Worm (Caenorhabditis elegans) whole organism, L2 larva: ENCODE data around the gene mspn-1.

ENCODE experiments used
- ZK546.5 ChIP-seq: sonication (generic microtip); optimal IDR thresholded peaks from 2 replicates; lab custom pipeline; 2017; ENCODE audit warnings: missing biosample characterization, missing genetic modification characterization
- aly-2 ChIP-seq: fragments of 150-350 bp; optimal IDR thresholded peaks from 2 replicates; lab custom pipeline; 2014; ENCODE audit warnings: missing biosample characterization, missing genetic modification characterization
- elt-3 ChIP-seq: sonication (generic microtip); optimal IDR thresholded peaks from 2 replicates; lab custom pipeline; 2017; ENCODE audit warnings: missing biosample characterization, missing genetic modification characterization
- mdl-1 ChIP-seq, 2 experiments: fragments of 150-350 bp in 1 of 2; sonication (generic microtip) in 1 of 2; optimal IDR thresholded peaks; 2 replicates each; lab custom pipeline; 2017; ENCODE audit warnings: missing biosample characterization in 2 of 2, missing genetic modification characterization in 2 of 2
- nhr-11 ChIP-seq: fragments of 150-350 bp; optimal IDR thresholded peaks from 2 replicates; lab custom pipeline; 2014; ENCODE audit warnings: missing biosample characterization, missing genetic modification characterization
- nhr-237 ChIP-seq: fragments of 150-350 bp; optimal IDR thresholded peaks from 2 replicates; lab custom pipeline; 2014; ENCODE audit warnings: missing biosample characterization, missing genetic modification characterization
- nhr-25 ChIP-seq: fragments of 150-350 bp; sonication (generic microtip); optimal IDR thresholded peaks from 3 replicates; lab custom pipeline; 2014; ENCODE audit warnings: missing biosample characterization, missing genetic modification characterization
- nhr-77 ChIP-seq: fragments of 150-350 bp; optimal IDR thresholded peaks from 2 replicates; lab custom pipeline; 2014; ENCODE audit warnings: missing biosample characterization, missing genetic modification characterization
- snpc-4 ChIP-seq: fragments of 150-350 bp; optimal IDR thresholded peaks from 2 replicates; lab custom pipeline; 2014; ENCODE audit warnings: missing biosample characterization, missing genetic modification characterization
- unc-39 ChIP-seq: fragments of 150-350 bp; optimal IDR thresholded peaks from 2 replicates; lab custom pipeline; 2014; ENCODE audit warnings: missing biosample characterization, missing genetic modification characterization
- unc-62 ChIP-seq: fragments of 150-350 bp; optimal IDR thresholded peaks from 2 replicates; lab custom pipeline; 2014; ENCODE audit warnings: missing biosample characterization, missing genetic modification reagents, missing genetic modification characterization
- ztf-11 ChIP-seq: sonication (generic microtip); optimal IDR thresholded peaks from 2 replicates; lab custom pipeline; 2017; ENCODE audit warnings: missing biosample characterization, missing genetic modification characterization

DNA sequence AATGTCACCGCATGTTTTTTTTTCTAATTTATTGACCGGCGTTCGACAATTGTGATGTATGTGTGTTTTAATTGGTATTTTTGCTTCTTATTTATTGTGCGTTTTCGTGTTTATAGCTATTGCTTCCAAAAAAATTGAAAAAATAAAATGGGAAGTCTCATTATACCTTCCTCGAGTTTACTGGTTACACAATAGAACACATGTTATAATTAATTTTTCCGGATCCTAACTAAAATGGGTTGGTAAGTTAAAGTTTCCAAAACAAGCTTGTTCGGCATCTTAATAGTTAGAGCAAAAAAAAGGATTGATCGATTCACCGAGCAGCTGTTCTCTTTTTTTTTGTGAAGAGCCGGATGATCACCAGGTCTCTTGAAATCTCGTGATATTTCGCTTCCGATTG, 22.3 kb upstream of the mspn-1 start, which contains the start of gene ttr-54:
- TF ChIP-seq snpc-4 (tag; lab: Kevin White, UChicago) (no peak), nhr-11 (tag; lab: Kevin White, UChicago) (no peak), nhr-237 (tag; lab: Kevin White, UChicago) (no peak), elt-3 (tag; lab: Kevin White, UChicago) (no peak), nhr-77 (tag; lab: Kevin White, UChicago) (no peak), mdl-1 (tag; optimal IDR thresholded peaks at IDR 0.05; lab: Kevin White, UChicago) (no peak), nhr-25 (tag; lab: Kevin White, UChicago) (no peak), ztf-11 (tag; lab: Kevin White, UChicago) (no peak), unc-62 (no peak), ZK546.5 (tag; lab: Kevin White, UChicago) (no peak), aly-2 (tag; lab: Kevin White, UChicago) (no peak), unc-39 (no peak)
